Worm (Caenorhabditis elegans): ENCODE measurements around the gene fbxb-34.
"Not testable (repeated sequence)": the region's sequence is repeated elsewhere in the genome, so short reads cannot be mapped to it uniquely, and the experiment has no call there.

The fbxb-34 gene

DNA sequence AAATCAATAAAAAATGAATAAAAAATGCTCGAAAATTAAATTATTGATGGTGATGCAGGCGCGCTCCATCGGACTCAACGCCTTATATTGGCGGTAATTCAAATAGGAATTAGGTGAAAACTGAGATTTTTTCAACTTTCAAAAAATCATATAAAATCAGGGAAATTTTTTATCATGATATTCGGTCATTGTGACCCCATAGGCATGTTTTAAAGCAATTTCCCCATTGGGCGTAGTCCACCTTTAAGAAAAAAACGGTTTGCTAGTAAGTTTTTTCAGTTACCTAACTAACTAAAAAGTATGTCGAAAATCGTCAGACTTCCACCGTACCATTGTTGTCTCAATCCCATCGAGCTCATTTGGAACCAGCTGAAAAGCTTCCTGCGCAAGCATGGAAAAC lies 5.6 kb downstream of the fbxb-34 start, which contains the start of gene W08F4.1:
TSS of gene W08F4.1 (plus strand) at position 301 of the 400 bp plus-strand sequence.
- TF ChIP-seq skn-1, nhr-237, ceh-82 (tag; optimal IDR thresholded peaks at IDR 0.05): not testable (repeated sequence)

DNA sequence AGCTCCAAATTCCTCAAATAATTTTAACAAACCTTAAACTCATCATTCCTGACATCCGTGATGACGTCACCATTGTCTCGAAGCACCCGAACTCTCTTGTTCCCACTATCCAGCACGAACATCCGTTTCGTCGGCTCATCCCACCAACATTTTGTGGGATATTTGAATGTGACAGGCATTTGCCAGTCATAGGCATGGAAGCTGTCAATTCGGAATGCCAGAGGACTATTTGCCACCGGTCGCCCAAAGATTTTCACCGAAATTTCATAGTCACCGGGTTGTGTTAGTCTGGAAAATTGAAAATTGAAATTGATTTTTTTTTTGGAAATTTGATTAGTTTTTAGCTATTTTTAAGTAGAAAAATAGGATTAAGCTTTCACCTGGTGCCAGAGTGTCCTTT lies 9.1 kb downstream of the fbxb-34 start:
- TF ChIP-seq egl-5 (tag; optimal IDR thresholded peaks at IDR 0.05): no peak
- no peak for TF ChIP-seq zag-1 (tag; optimal IDR thresholded peaks at IDR 0.05)
- TF ChIP-seq elt-2 (tag; optimal IDR thresholded peaks at IDR 0.05): no peak
- TF ChIP-seq R02D3.7 (tag; optimal IDR thresholded peaks at IDR 0.05): no peak
- no peak for TF ChIP-seq ama-1 (optimal IDR thresholded peaks at IDR 0.05)
- no peak for TF ChIP-seq ztf-4 (tag; optimal IDR thresholded peaks at IDR 0.05)

DNA sequence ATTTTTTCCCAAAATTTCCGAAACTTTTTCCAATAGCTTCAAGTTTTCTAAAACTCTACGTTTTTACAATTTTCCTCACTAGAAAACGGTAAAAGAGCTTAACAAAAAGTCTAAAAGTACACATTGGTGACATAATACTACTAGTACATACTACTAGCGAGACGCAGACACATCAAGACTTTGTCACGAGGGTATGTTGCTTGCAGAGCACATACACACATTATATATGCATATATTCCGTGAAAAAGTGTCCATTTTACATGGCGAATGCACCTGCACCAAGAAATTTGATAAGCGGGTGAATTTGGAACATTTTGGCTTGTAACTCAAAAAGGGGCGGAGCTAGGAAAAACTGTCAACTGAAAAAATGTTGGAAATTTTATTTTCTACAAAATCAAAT lies 13.7 kb downstream of the fbxb-34 start:
- TF ChIP-seq pha-4 (tag; optimal IDR thresholded peaks at IDR 0.05) (peak; percentile 92), R02D3.7 (tag; optimal IDR thresholded peaks at IDR 0.05) (no peak), egl-5 (tag; optimal IDR thresholded peaks at IDR 0.05) (peak; percentile 28), elt-2 (tag; optimal IDR thresholded peaks at IDR 0.05) (peak; percentile 23), nhr-23 (tag; optimal IDR thresholded peaks at IDR 0.05) (no peak), skn-1 (tag; optimal IDR thresholded peaks at IDR 0.05) (peak; percentile 29), ztf-4 (tag; optimal IDR thresholded peaks at IDR 0.05) (no peak), nfya-1 (tag; optimal IDR thresholded peaks at IDR 0.05; ENCODE audit: insufficient read depth) (peak; percentile 63), fkh-2 (tag; optimal IDR thresholded peaks at IDR 0.05) (no peak), egl-27 (tag; optimal IDR thresholded peaks at IDR 0.05) (no peak), nhr-28 (tag; optimal IDR thresholded peaks at IDR 0.05) (no peak), pqm-1 (tag; optimal IDR thresholded peaks at IDR 0.05) (peak; percentile 28), ceh-28 (tag; optimal IDR thresholded peaks at IDR 0.05) (no peak), nhr-43 (tag; optimal IDR thresholded peaks at IDR 0.05; ENCODE audit: poor library complexity, severe bottlenecking) (no peak), lin-39 (tag; optimal IDR thresholded peaks at IDR 0.05) (peak; percentile 63), nhr-67 (tag; optimal IDR thresholded peaks at IDR 0.05) (no peak), ceh-16 (tag; optimal IDR thresholded peaks at IDR 0.05) (no peak), hmg-11 (tag; optimal IDR thresholded peaks at IDR 0.05) (peak; percentile 58), unc-62 (GFP tag; optimal IDR thresholded peaks at IDR 0.05) (no peak), mdl-1 (tag; optimal IDR thresholded peaks at IDR 0.05) (peak; percentile 15), tbx-2 (tag; optimal IDR thresholded peaks at IDR 0.05) (no peak), ztf-11 (tag; optimal IDR thresholded peaks at IDR 0.05) (no peak), nhr-76 (tag; optimal IDR thresholded peaks at IDR 0.05) (no peak), mml-1 (tag; optimal IDR thresholded peaks at IDR 0.05) (no peak)

DNA sequence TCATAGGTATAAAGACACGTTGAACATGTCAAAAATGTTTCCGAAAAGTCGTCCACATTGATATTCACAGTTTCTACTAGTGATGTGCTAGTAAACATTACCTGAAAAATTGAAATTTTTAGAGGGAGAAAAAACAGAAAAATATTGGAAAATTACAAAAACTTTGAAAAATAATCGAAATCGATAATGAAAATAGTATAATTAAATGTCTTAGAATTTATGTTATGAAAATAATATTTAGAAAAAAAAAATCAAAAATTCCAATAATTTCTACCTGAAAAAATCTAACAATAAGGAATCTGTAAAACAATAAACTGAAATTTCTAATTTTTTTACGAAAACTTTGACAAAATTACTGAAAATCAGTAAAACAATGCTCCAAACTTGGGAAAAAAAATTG lies 14.4 kb downstream of the fbxb-34 start, which contains the start of gene nhl-3:
TSS of gene nhl-3 (minus strand) at position 101 of the 400 bp plus-strand sequence.
- TF ChIP-seq eor-1 (tag; optimal IDR thresholded peaks at IDR 0.05) (no peak), nhr-12 (tag; optimal IDR thresholded peaks at IDR 0.05) (no peak), nhr-76 (tag; optimal IDR thresholded peaks at IDR 0.05) (no peak), nhr-11 (tag; optimal IDR thresholded peaks at IDR 0.05) (no peak)

DNA sequence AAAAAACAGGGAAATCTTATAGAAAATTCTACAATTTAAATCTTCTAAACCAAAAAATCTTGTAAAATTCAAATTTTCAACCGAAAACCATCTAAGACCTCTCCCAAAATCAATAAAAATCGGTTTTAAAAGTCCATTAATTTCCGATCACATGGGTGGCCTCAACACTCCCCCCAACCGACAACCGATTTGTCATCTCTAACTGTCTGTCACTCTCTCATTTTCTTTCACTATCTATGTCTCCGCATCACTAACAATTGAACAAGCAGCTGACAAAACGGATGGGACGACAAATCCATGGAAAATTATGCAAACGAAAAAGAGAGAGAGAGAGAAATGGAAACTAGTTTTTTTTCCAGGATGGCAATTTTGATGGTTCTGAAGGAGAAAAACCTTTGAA lies 15.3 kb downstream of the fbxb-34 start:
- TF ChIP-seq skn-1 (tag; optimal IDR thresholded peaks at IDR 0.05) (peak; percentile 28), fkh-2 (tag; optimal IDR thresholded peaks at IDR 0.05) (no peak), ceh-16 (tag; optimal IDR thresholded peaks at IDR 0.05) (no peak), aly-2 (tag; optimal IDR thresholded peaks at IDR 0.05) (no peak), eor-1 (tag; optimal IDR thresholded peaks at IDR 0.05) (no peak), nhr-237 (tag; optimal IDR thresholded peaks at IDR 0.05) (no peak), jun-1 (tag; optimal IDR thresholded peaks at IDR 0.05) (no peak), ZK546.5 (tag; optimal IDR thresholded peaks at IDR 0.05) (no peak), lin-39 (tag; optimal IDR thresholded peaks at IDR 0.05) (peak; percentile 94), nfya-1 (tag; optimal IDR thresholded peaks at IDR 0.05; ENCODE audit: insufficient read depth) (peak; percentile 65), unc-39 (tag; optimal IDR thresholded peaks at IDR 0.05) (no peak), nhr-12 (tag; optimal IDR thresholded peaks at IDR 0.05) (no peak), tbx-2 (tag; optimal IDR thresholded peaks at IDR 0.05) (no peak), egl-5 (tag; optimal IDR thresholded peaks at IDR 0.05) (peak; percentile 20), zag-1 (tag; optimal IDR thresholded peaks at IDR 0.05) (no peak), nhr-23 (tag; optimal IDR thresholded peaks at IDR 0.05) (peak; percentile 65), ceh-28 (tag; optimal IDR thresholded peaks at IDR 0.05) (peak; percentile 19), nhr-67 (tag; optimal IDR thresholded peaks at IDR 0.05) (no peak), elt-3 (tag; optimal IDR thresholded peaks at IDR 0.05) (no peak), unc-62 (GFP tag; optimal IDR thresholded peaks at IDR 0.05) (peak; percentile 14), mml-1 (tag; optimal IDR thresholded peaks at IDR 0.05) (no peak), nhr-76 (tag; optimal IDR thresholded peaks at IDR 0.05) (no peak), nhr-28 (tag; optimal IDR thresholded peaks at IDR 0.05) (no peak), elt-1 (tag; optimal IDR thresholded peaks at IDR 0.05) (no peak), ceh-82 (tag; optimal IDR thresholded peaks at IDR 0.05) (no peak), sea-2 (GFP tag; optimal IDR thresholded peaks at IDR 0.05) (no peak), elt-2 (tag; optimal IDR thresholded peaks at IDR 0.05) (no peak), ztf-11 (tag; optimal IDR thresholded peaks at IDR 0.05) (no peak), nhr-25 (tag; optimal IDR thresholded peaks at IDR 0.05) (peak; percentile 23), mdl-1 (tag; optimal IDR thresholded peaks at IDR 0.05) (no peak), daf-12 (tag; optimal IDR thresholded peaks at IDR 0.05) (no peak), egl-27 (tag; optimal IDR thresholded peaks at IDR 0.05) (no peak), lin-15B (tag; optimal IDR thresholded peaks at IDR 0.05) (peak; percentile 17), ceh-9 (tag; optimal IDR thresholded peaks at IDR 0.05) (no peak), R02D3.7 (tag; optimal IDR thresholded peaks at IDR 0.05) (no peak)
